Fruit fly (Drosophila melanogaster): ENCODE results near the gene beta-Spec.

Gene beta-Spec

dm6 chrX:17709546-17710272 is 52.5 kb downstream of the beta-Spec start, which contains the start of the genes CG8173 and raskol (continued):
- TF ChIP-seq CrebB (tag; optimal IDR thresholded peaks at IDR 0.05) (no peak), CG42726 (GFP tag; IDR thresholded peaks at IDR 0.05; ENCODE audit: partially characterized antibody) (peak; percentile 71; the same call in 1 of the 2 replicates), tx (GFP tag; optimal IDR thresholded peaks at IDR 0.05) (no peak), HmgD (GFP tag; optimal IDR thresholded peaks at IDR 0.05) (no peak), CG9727 (GFP tag; optimal IDR thresholded peaks at IDR 0.05) (no peak), D (optimal IDR thresholded peaks at IDR 0.05) (no peak), D (GFP tag; optimal IDR thresholded peaks at IDR 0.05) (no peak), Dek (tag; optimal IDR thresholded peaks at IDR 0.05) (no peak), stwl (tag; optimal IDR thresholded peaks at IDR 0.05) (peak; percentile 19), knrl (GFP tag; IDR thresholded peaks at IDR 0.05; ENCODE audit: partially characterized antibody) (0 out of 3 replicates have a peak, but pooled peaks have one; percentile 7), NK7.1 (GFP tag; optimal IDR thresholded peaks at IDR 0.05) (no peak), zen (tag; optimal IDR thresholded peaks at IDR 0.05) (no peak), CG8281 (tag; optimal IDR thresholded peaks at IDR 0.05) (no peak), nerfin-2 (GFP tag; IDR thresholded peaks at IDR 0.05; ENCODE audit: partially characterized antibody) (0 out of 2 replicates have a peak, but pooled peaks have one; percentile 29), grau (tag; optimal IDR thresholded peaks at IDR 0.05) (no peak), CG14441 (GFP tag; IDR thresholded peaks at IDR 0.05) (no peak), btn (GFP tag; optimal IDR thresholded peaks at IDR 0.05) (no peak), cwo (GFP tag; optimal IDR thresholded peaks at IDR 0.05) (no peak), trh (GFP tag; optimal IDR thresholded peaks at IDR 0.05) (no peak), CG34422 (GFP tag; IDR thresholded peaks at IDR 0.05) (0 out of 3 replicates have a peak, but pooled peaks have one; percentile 39), ERR (GFP tag; optimal IDR thresholded peaks at IDR 0.05) (peak; percentile 3), Oaz (GFP tag; IDR thresholded peaks at IDR 0.05) (no peak), Ets65A (GFP tag) (peak; percentile 80), stc (GFP tag; IDR thresholded peaks at IDR 0.05) (no peak), CG18262 (tag; optimal IDR thresholded peaks at IDR 0.05) (no peak), abd-A (tag; optimal IDR thresholded peaks at IDR 0.05) (peak; percentile 57), pb (GFP tag; optimal IDR thresholded peaks at IDR 0.05) (no peak), CG2199 (GFP tag; IDR thresholded peaks at IDR 0.05) (peak; percentile 41; the same call in 1 of the 3 replicates), CG14860 (GFP tag; IDR thresholded peaks at IDR 0.05; ENCODE audit: partially characterized antibody) (no peak), crp (GFP tag; optimal IDR thresholded peaks at IDR 0.05) (no peak), CG8478 (optimal IDR thresholded peaks at IDR 0.05) (no peak), CG12744 (GFP tag; optimal IDR thresholded peaks at IDR 0.05) (no peak), tin (GFP tag; optimal IDR thresholded peaks at IDR 0.05) (no peak), phol (tag; optimal IDR thresholded peaks at IDR 0.05) (peak; percentile 31), ab (GFP tag; optimal IDR thresholded peaks at IDR 0.05) (no peak), Eip74EF (GFP tag; optimal IDR thresholded peaks at IDR 0.05) (no peak), so (GFP tag; IDR thresholded peaks at IDR 0.05) (no peak), CG9932 (GFP tag; IDR thresholded peaks at IDR 0.05) (no peak), toy (GFP tag; IDR thresholded peaks at IDR 0.05) (no peak), Deaf1 (tag; optimal IDR thresholded peaks at IDR 0.05) (no peak), CoRest (tag; optimal IDR thresholded peaks at IDR 0.05) (peak; percentile 69), tll (GFP tag; optimal IDR thresholded peaks at IDR 0.05) (no peak), her (GFP tag; optimal IDR thresholded peaks at IDR 0.05) (no peak), chinmo (GFP tag; IDR thresholded peaks at IDR 0.05; ENCODE audit: partially characterized antibody) (peak; percentile 62; the same call in 2 of the 4 replicates), CG13775 (GFP tag; optimal IDR thresholded peaks at IDR 0.05) (no peak), CG10462 (GFP tag; optimal IDR thresholded peaks at IDR 0.05) (no peak), Mrtf (GFP tag; IDR thresholded peaks at IDR 0.05) (no peak), CG15269 (tag; optimal IDR thresholded peaks at IDR 0.05) (no peak), tup (GFP tag; optimal IDR thresholded peaks at IDR 0.05) (no peak)
